Worm (Caenorhabditis elegans): ENCODE data around the gene mrps-24.

DNA sequence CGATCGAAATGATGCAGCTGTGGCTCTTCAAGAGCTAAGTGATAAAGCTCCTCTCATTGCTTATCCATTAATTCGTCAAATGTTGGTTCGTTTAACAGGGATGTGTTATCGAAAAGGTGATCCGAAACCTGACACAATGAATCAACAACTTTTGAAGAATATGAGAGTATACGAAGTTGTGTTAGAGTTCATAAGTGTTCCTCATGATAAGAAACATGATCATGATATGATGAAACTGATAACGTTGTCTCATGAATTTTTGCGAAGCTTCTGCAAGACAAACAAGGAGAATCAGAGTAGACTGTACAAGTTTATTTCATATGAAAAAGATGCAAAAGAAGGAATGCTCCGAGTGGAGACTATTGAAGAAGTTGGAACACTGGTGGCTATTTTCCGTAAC, 20.5 kb upstream of the mrps-24 start:
- TF ChIP-seq unc-62 (GFP tag; optimal IDR thresholded peaks at IDR 0.05 in 1 of 2) = peak in 1 of 2 experiments; percentile 63
- TF ChIP-seq unc-62 (tag; optimal IDR thresholded peaks at IDR 0.05) = no peak
- no peak for TF ChIP-seq zip-2 (tag; optimal IDR thresholded peaks at IDR 0.05)
- TF ChIP-seq nhr-41 (GFP tag; IDR thresholded peaks at IDR 0.05) = no peak
- TF ChIP-seq aly-2 (tag; optimal IDR thresholded peaks at IDR 0.05) = no peak
- TF ChIP-seq pha-4 (GFP tag; IDR thresholded peaks at IDR 0.05) = no peak
- TF ChIP-seq pha-4 (tag; optimal IDR thresholded peaks at IDR 0.05) = no peak
- no peak for TF ChIP-seq mdl-1 (tag; optimal IDR thresholded peaks at IDR 0.05)

Measured in whole organism, L4 larva.